Worm (Caenorhabditis elegans): ENCODE data around the gene C34D4.2.

The C34D4.2 gene

DNA sequence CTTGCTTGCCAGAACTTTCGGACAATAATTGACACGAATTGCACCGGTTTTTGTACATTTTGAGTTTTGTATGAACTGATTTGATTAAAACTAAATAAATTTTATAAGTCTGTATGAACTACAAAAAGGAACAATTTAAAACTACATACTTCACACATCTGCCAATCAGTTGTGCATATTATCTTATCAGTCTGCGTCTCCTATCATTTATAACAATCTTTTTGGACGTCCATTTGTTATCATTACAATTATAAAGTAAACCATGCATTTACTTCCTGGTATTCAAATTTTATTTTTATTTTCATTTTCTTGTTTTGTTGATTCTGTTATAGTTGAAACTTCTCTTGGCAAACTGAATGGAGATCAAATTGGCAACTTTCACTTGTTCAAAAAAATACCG is 25.8 kb downstream of the C34D4.2 start, which contains the start of gene cest-10:
TSS of gene cest-10 (plus strand) at position 254 of the 400 bp plus-strand sequence.
- TF ChIP-seq zip-5 (tag; optimal IDR thresholded peaks at IDR 0.05) (no peak), elt-2 (tag; optimal IDR thresholded peaks at IDR 0.05) (peak; percentile 71)

DNA sequence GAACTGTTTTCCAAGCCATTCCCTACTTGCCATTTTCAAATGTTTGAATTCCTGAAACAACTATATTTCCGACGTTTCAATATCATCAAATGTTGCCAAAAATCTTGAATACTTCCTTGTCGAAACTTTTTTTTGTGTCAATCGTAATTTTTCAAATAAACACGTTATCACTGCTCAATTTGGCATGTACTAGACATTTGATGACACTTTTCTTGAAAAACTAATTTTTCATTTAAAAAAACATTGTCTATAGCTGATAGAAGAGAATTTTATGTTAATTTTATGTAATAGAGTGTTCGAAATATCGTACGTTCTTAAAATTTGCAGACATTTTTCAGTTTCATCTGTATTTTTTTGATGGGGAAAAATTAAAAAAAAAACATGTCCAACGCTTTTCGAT is 28.4 kb downstream of the C34D4.2 start:
- no peak for TF ChIP-seq ceh-19 (GFP tag; optimal IDR thresholded peaks at IDR 0.05)
- no peak for TF ChIP-seq gmeb-2 (tag; optimal IDR thresholded peaks at IDR 0.05)

ce11 chrIV:7184597-7184996 is 30.1 kb downstream of the C34D4.2 start, which contains the start of gene clec-179:
Gene clec-179, minus strand, starts transcription at chrIV:7184697.
- TF ChIP-seq odd-2 (tag; optimal IDR thresholded peaks at IDR 0.05) (no peak), F13H6.1 (tag; optimal IDR thresholded peaks at IDR 0.05) (no peak)

- TF ChIP-seq che-1 (tag; optimal IDR thresholded peaks at IDR 0.05) (no peak), pqm-1 (tag; optimal IDR thresholded peaks at IDR 0.05) (no peak), ceh-31 (tag; optimal IDR thresholded peaks at IDR 0.05) (no peak), lim-6 (tag; optimal IDR thresholded peaks at IDR 0.05) (no peak), ceh-34 (tag; optimal IDR thresholded peaks at IDR 0.05) (no peak), hlh-13 (GFP tag; optimal IDR thresholded peaks at IDR 0.05) (no peak)
These were observed 32.3 kb downstream of the C34D4.2 start, which contains the start of gene str-249 for ce11 chrIV:7186756-7187155. Gene str-249, minus strand, starts transcription at chrIV:7186856.

DNA sequence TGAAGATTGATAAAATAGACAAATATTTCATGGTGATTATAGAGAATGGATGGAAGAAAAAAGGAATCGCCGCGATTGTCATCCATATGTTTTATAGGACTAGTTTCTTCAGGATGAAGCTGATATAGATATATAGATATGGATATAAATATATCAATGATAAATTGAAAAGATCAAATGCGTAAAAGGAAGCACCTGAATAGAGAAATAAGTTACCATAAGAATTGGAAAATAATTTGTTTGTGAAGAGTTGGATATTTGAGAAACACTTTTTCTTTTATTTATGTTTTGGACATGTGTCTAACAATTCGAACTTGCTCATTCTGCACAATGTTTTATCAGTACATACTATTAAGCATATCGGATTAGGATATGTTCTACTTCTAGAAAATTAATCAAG is 33.6 kb downstream of the C34D4.2 start, which contains the start of gene C42D4.13:
TSS of gene C42D4.13 (minus strand) at position 101 of the 400 bp plus-strand sequence.
- TF ChIP-seq pax-1 (tag; optimal IDR thresholded peaks at IDR 0.05) (no peak), pha-4 (tag; optimal IDR thresholded peaks at IDR 0.05) (no peak), hlh-13 (GFP tag; optimal IDR thresholded peaks at IDR 0.05) (no peak), ceh-31 (tag; optimal IDR thresholded peaks at IDR 0.05) (no peak), fkh-10 (GFP tag; optimal IDR thresholded peaks at IDR 0.05) (no peak), ceh-34 (tag; optimal IDR thresholded peaks at IDR 0.05) (no peak), tbx-2 (tag; optimal IDR thresholded peaks at IDR 0.05) (no peak), pha-2 (tag; optimal IDR thresholded peaks at IDR 0.05) (no peak), syd-9 (tag; optimal IDR thresholded peaks at IDR 0.05) (no peak)

ce11 chrIV:7188528-7189422 is 34.3 kb downstream of the C34D4.2 start, which contains the start of gene srlf-7:
Gene srlf-7, plus strand, starts transcription at chrIV:7189287.
- peak; percentile 88 for TF ChIP-seq elt-2 (tag; optimal IDR thresholded peaks at IDR 0.05)
- TF ChIP-seq ceh-45 (GFP tag; IDR thresholded peaks at IDR 0.05), result no peak
- TF ChIP-seq unc-42 (tag; optimal IDR thresholded peaks at IDR 0.05), result peak; percentile 44
- TF ChIP-seq zip-5 (tag; optimal IDR thresholded peaks at IDR 0.05), result no peak
- TF ChIP-seq pqm-1 (tag; optimal IDR thresholded peaks at IDR 0.05), result peak; percentile 27
- no peak for TF ChIP-seq pax-1 (tag; optimal IDR thresholded peaks at IDR 0.05)
- no peak for TF ChIP-seq ceh-24 (tag; optimal IDR thresholded peaks at IDR 0.05)
- TF ChIP-seq ref-2 (tag; optimal IDR thresholded peaks at IDR 0.05), result no peak
- no peak for TF ChIP-seq tbx-7 (tag; optimal IDR thresholded peaks at IDR 0.05)
- no peak for TF ChIP-seq tbx-2 (tag; optimal IDR thresholded peaks at IDR 0.05)

DNA sequence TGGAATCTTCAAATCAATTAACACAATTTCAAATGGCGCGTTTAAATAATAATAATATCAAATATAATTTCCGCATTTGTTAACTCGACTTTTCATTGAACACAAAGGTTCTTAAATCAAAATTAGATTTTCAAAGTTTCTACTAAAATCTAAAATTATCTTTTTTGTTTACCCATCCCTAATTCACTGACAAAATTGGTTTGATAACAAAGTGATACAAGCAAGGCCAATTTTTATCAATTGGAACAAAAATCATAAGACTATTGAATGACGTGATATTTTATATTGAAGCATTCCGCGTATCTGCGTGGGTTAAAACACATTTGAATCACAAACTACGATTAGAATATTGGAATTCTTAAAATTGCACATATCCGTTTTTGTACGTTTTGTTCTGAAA is 36.0 kb downstream of the C34D4.2 start:
- TF ChIP-seq elt-2 (tag; optimal IDR thresholded peaks at IDR 0.05) (peak; percentile 49), ttx-3 (tag; optimal IDR thresholded peaks at IDR 0.05) (no peak), madf-2 (tag; optimal IDR thresholded peaks at IDR 0.05) (no peak)

DNA sequence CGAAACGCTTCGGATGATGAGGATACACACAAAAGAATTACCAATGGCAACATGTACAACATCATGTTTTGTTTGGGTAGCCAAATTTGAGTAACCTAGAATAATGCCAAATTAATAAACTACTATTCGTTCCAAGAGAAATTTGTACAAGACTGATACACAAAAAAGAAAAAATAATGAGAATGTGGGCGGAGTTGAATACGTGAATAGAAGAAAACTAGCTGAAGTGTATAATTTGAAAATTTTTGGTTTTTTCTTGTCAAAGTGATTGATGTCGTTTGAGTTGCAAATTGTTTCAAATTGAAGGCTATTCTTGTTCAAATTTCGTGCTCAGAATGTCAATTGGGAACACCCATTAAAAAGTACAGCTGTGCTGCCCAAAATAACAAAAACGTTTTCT is 37.3 kb downstream of the C34D4.2 start, which contains the start of gene R13A1.5:
TSS of gene R13A1.5 (minus strand) at position 101 of the 400 bp plus-strand sequence.
- TF ChIP-seq ttx-3 (tag; optimal IDR thresholded peaks at IDR 0.05) (no peak), ceh-34 (tag; optimal IDR thresholded peaks at IDR 0.05) (no peak), ceh-31 (tag; optimal IDR thresholded peaks at IDR 0.05) (no peak), C38D4.7 (GFP tag; optimal IDR thresholded peaks at IDR 0.05) (no peak), ceh-19 (GFP tag; optimal IDR thresholded peaks at IDR 0.05) (no peak), che-1 (tag; optimal IDR thresholded peaks at IDR 0.05) (no peak), F13H6.1 (tag; optimal IDR thresholded peaks at IDR 0.05) (no peak), rnt-1 (tag; optimal IDR thresholded peaks at IDR 0.05) (no peak), npax-4 (tag; optimal IDR thresholded peaks at IDR 0.05) (no peak), fax-1 (tag; optimal IDR thresholded peaks at IDR 0.05) (no peak), ets-4 (tag; optimal IDR thresholded peaks at IDR 0.05) (no peak), nhr-11 (tag; optimal IDR thresholded peaks at IDR 0.05) (no peak), sox-4 (tag; optimal IDR thresholded peaks at IDR 0.05) (no peak), pax-1 (tag; optimal IDR thresholded peaks at IDR 0.05) (no peak), eyg-1 (tag; optimal IDR thresholded peaks at IDR 0.05) (no peak), syd-9 (tag; optimal IDR thresholded peaks at IDR 0.05) (no peak), madf-2 (tag; optimal IDR thresholded peaks at IDR 0.05) (no peak), ama-1 (optimal IDR thresholded peaks at IDR 0.05) (no peak), hlh-15 (tag; optimal IDR thresholded peaks at IDR 0.05) (no peak), unc-42 (tag; optimal IDR thresholded peaks at IDR 0.05) (no peak)

Data from whole organism, late embryonic.